Worm (Caenorhabditis elegans): ENCODE data around the gene cka-1.

DNA sequence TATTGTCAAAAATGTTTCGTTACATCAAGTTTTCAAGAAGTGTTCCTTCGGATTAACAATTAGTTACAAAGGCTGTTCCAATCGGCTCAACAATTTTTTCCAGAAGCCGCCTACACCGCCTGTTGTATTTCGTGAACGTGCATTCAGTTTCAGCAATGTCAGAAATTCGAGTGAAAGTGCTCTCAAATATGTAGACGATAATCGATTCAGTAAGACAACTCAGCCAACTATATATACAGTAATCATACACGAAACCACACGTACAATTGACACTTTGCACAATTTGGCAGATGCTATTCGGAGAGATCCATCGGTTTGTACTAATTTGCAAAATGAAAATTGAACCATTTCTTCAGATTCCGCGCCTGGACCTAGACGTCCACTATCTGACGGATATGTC lies 40.9 kb downstream of the cka-1 start:
- TF ChIP-seq pha-4 (tag; optimal IDR thresholded peaks at IDR 0.05) (no peak), snpc-4 (GFP tag; optimal IDR thresholded peaks at IDR 0.05) (no peak), snpc-4 (tag; optimal IDR thresholded peaks at IDR 0.05) (no peak), F22D6.2 (tag; optimal IDR thresholded peaks at IDR 0.05) (no peak)

Data from whole organism, young adult.